Worm (Caenorhabditis elegans): ENCODE measurements around the gene T28A8.5.

DNA sequence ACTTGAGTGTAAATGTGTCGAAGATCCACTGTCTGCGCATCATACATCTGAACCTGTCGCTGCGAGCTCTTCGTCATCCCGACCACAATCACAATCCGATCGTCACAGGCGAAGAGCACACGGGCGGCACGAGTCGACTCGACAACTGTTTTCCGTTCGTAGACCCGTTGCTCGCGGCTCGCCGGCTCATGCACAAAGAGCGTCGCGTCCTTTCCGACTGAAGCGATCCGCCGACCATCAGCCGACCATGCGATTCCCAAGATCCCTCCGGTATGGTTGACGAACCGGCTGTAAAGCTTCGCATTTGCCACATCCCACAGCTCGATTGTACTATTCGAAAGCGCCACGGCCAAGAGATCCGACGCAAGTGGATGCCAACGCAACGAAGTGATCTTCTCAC lies 17.0 kb downstream of the T28A8.5 start:
- TF ChIP-seq sem-4 (tag; optimal IDR thresholded peaks at IDR 0.05): no peak
- no peak for TF ChIP-seq egl-27 (tag; optimal IDR thresholded peaks at IDR 0.05)
- no peak for TF ChIP-seq fos-1 (tag; optimal IDR thresholded peaks at IDR 0.05)
- no peak for TF ChIP-seq nhr-12 (tag; optimal IDR thresholded peaks at IDR 0.05)
- no peak for TF ChIP-seq nhr-237 (tag; optimal IDR thresholded peaks at IDR 0.05)
- TF ChIP-seq alr-1 (tag; optimal IDR thresholded peaks at IDR 0.05): no peak
- no peak for TF ChIP-seq unc-39 (tag; optimal IDR thresholded peaks at IDR 0.05)
- TF ChIP-seq mab-5 (tag; optimal IDR thresholded peaks at IDR 0.05): no peak
- TF ChIP-seq lin-13 (GFP tag; optimal IDR thresholded peaks at IDR 0.05): no peak

Measured in whole organism, L2 larva.